Fruit fly (Drosophila melanogaster): ENCODE measurements around the gene Alg13.

The Alg13 gene

DNA sequence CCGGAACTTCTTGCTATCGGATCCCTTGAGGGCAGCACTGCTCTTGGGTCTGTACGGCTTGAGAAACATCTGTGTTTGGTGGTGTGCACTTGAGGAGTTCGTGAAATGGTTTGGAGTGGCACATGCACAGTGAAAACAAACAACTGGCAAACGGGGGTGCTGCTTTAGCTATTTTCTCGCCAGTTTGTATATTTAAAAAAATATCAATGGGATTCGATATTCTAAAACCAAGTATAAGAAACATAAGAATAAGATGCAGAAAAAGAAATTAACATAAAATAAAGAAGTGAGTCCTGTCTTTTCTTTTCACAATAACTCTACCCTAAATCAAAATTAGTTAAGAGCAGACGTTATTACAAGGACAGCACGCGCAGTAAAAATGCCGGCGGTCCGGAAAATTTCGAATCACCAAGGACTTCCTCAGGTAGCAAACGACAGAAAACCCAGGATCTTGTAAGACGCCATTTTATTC is 13.3 kb upstream of the Alg13 start, which contains the start of gene eIF2D (continued):
- TF ChIP-seq insv (GFP tag; optimal IDR thresholded peaks at IDR 0.05) (peak in 1 of 2 experiments; percentile 41), CG10321 (GFP tag; IDR thresholded peaks at IDR 0.05) (no peak), Oli (tag; optimal IDR thresholded peaks at IDR 0.05) (peak; percentile 49), cas (GFP tag; IDR thresholded peaks at IDR 0.05) (peak; percentile 71), Xrp1 (GFP tag; IDR thresholded peaks at IDR 0.05) (peak; percentile 75), Abd-B (GFP tag; optimal IDR thresholded peaks at IDR 0.05) (no peak), CG2129 (GFP tag; IDR thresholded peaks at IDR 0.05; ENCODE audit: partially characterized antibody) (no peak), CG4424 (GFP tag; optimal IDR thresholded peaks at IDR 0.05) (peak; percentile 66), CG14965 (GFP tag; optimal IDR thresholded peaks at IDR 0.05; ENCODE audit: borderline replicate concordance) (no peak), CG7839 (tag; optimal IDR thresholded peaks at IDR 0.05) (peak; percentile 67), C15 (GFP tag; IDR thresholded peaks at IDR 0.05) (no peak), toy (GFP tag; IDR thresholded peaks at IDR 0.05) (no peak), CG31441 (GFP tag; IDR thresholded peaks at IDR 0.05) (peak; percentile 68), HmgZ (tag; optimal IDR thresholded peaks at IDR 0.05) (peak; percentile 43), lilli (GFP tag; optimal IDR thresholded peaks at IDR 0.05) (peak; percentile 55), bsh (GFP tag; optimal IDR thresholded peaks at IDR 0.05) (peak; percentile 1 to 61), Trl (optimal IDR thresholded peaks at IDR 0.05) (no peak), Trl (GFP tag; optimal IDR thresholded peaks at IDR 0.05) (peak; percentile 66), CG7271 (tag; optimal IDR thresholded peaks at IDR 0.05) (peak; percentile 24), kay (GFP tag; optimal IDR thresholded peaks at IDR 0.05) (no peak), zen2 (GFP tag; IDR thresholded peaks at IDR 0.05; ENCODE audit: partially characterized antibody) (no peak), CG18599 (GFP tag; optimal IDR thresholded peaks at IDR 0.05) (peak; percentile 75), ranshi (GFP tag; IDR thresholded peaks at IDR 0.05) (peak; percentile 64; the same call in 1 of the 2 replicates), CG4730 (GFP tag; IDR thresholded peaks at IDR 0.05) (0 out of 2 replicates have a peak, but pooled peaks have one; percentile 35), CG16779 (GFP tag; IDR thresholded peaks at IDR 0.05) (0 out of 2 replicates have a peak, but pooled peaks have one; percentile 14), Aef1 (GFP tag; IDR thresholded peaks at IDR 0.05) (peak; percentile 34; the same call in 1 of the 3 replicates), Ets65A (GFP tag) (no peak), Dfd (GFP tag; optimal IDR thresholded peaks at IDR 0.05) (no peak), slp2 (GFP tag; optimal IDR thresholded peaks at IDR 0.05) (peak; percentile 58), Lhr (GFP tag; optimal IDR thresholded peaks at IDR 0.05) (no peak), CG7357 (GFP tag; IDR thresholded peaks at IDR 0.05) (no peak), Ptx1 (GFP tag; IDR thresholded peaks at IDR 0.05) (peak; percentile 53), zen (tag; optimal IDR thresholded peaks at IDR 0.05) (peak; percentile 56), E2f1 (GFP tag; IDR thresholded peaks at IDR 0.05) (no peak), Fer3 (tag; optimal IDR thresholded peaks at IDR 0.05) (peak; percentile 60), sisA (GFP tag; IDR thresholded peaks at IDR 0.05) (no peak; the same call in 1 of the 2 replicates), CG12391 (tag; optimal IDR thresholded peaks at IDR 0.05) (peak; percentile 71), CG30431 (GFP tag; optimal IDR thresholded peaks at IDR 0.05) (no peak), Doc2 (GFP tag; IDR thresholded peaks at IDR 0.05) (no peak), CG10654 (GFP tag; optimal IDR thresholded peaks at IDR 0.05) (peak; percentile 28), nau (GFP tag; optimal IDR thresholded peaks at IDR 0.05) (no peak), ato (GFP tag; IDR thresholded peaks at IDR 0.05; ENCODE audit: partially characterized antibody) (no peak), Optix (GFP tag; IDR thresholded peaks at IDR 0.05) (no peak), CG11696 (GFP tag; IDR thresholded peaks at IDR 0.05) (peak; percentile 47), CG3847 (GFP tag; IDR thresholded peaks at IDR 0.05) (peak; percentile 30; the same call in 1 of the 2 replicates), GATAe (GFP tag; conservative IDR thresholded peaks at IDR 0.05) (no peak), ab (GFP tag; optimal IDR thresholded peaks at IDR 0.05) (no peak), CG17186 (GFP tag; optimal IDR thresholded peaks at IDR 0.05) (peak; percentile 12), CG10979 (tag; optimal IDR thresholded peaks at IDR 0.05) (peak; percentile 66), rib (GFP tag; IDR thresholded peaks at IDR 0.05) (no peak), fd102C (GFP tag; optimal IDR thresholded peaks at IDR 0.05) (no peak)
